Fruit fly (Drosophila melanogaster) whole organism, embryonic: ENCODE results near the gene CG14657.
A peak's percentile ranks its signal among the peaks of the same experiment; 100 is the strongest.

Experiments
- Abd-B ChIP-seq: fragments of 200-800 bp; sonication (Bioruptor generic); optimal IDR thresholded peaks from 2 replicates; lab custom pipeline; 2018; ENCODE audit warnings: missing biosample characterization, mild to moderate bottlenecking, missing genetic modification characterization, moderate library complexity
- Awh ChIP-seq: fragments of 200-800 bp; sonication (Bioruptor generic); IDR thresholded peaks from 2 replicates; pipeline ENCODE4, ENCODE4 v1.3.6; 2022; ENCODE audit warnings: missing biosample characterization, missing genetic modification characterization
- Bteb2 ChIP-seq: fragments of 200-800 bp; sonication (Bioruptor generic); optimal IDR thresholded peaks from 2 replicates; lab custom pipeline; 2016; ENCODE audit warnings: missing biosample characterization, missing genetic modification characterization
- CG1233 ChIP-seq: fragments of 200-800 bp; sonication (Bioruptor generic); optimal IDR thresholded peaks from 4 replicates; lab custom pipeline; 2018; ENCODE audit warnings: missing biosample characterization, mild to moderate bottlenecking, missing genetic modification characterization
- CG13123 ChIP-seq: fragments of 200-800 bp; sonication (Bioruptor generic); optimal IDR thresholded peaks from 2 replicates; lab custom pipeline; 2016; ENCODE audit warnings: missing biosample characterization, missing genetic modification characterization
- CG13424 ChIP-seq: fragments of 200-800 bp; sonication (Bioruptor generic); optimal IDR thresholded peaks from 2 replicates; lab custom pipeline; 2019; ENCODE audit warnings: missing biosample characterization, mild to moderate bottlenecking, missing genetic modification characterization, moderate library complexity
- CG15011 ChIP-seq: fragments of 200-800 bp; sonication (Bioruptor generic); optimal IDR thresholded peaks from 3 replicates; lab custom pipeline; 2018; ENCODE audit warnings: missing biosample characterization, mild to moderate bottlenecking, missing genetic modification characterization
- CG1603 ChIP-seq: fragments of 200-800 bp; sonication (Bioruptor generic); optimal IDR thresholded peaks from 2 replicates; lab custom pipeline; 2019; ENCODE audit warnings: missing biosample characterization, mild to moderate bottlenecking, missing genetic modification characterization, moderate library complexity
- CG16813 ChIP-seq: fragments of 200-800 bp; sonication (Bioruptor generic); IDR thresholded peaks from 3 replicates; pipeline ENCODE4 v1.3.6; 2022; ENCODE audit warnings: missing biosample characterization, missing genetic modification characterization; ENCODE audit not compliant: partially characterized antibody
- CG17385 ChIP-seq: fragments of 200-800 bp; sonication (Bioruptor generic); optimal IDR thresholded peaks from 3 replicates; lab custom pipeline; 2018; ENCODE audit warnings: missing biosample characterization, mild to moderate bottlenecking, missing genetic modification characterization
- CG1792 ChIP-seq: fragments of 200-800 bp; sonication (Bioruptor generic); optimal IDR thresholded peaks from 2 replicates; lab custom pipeline; 2016; ENCODE audit warnings: missing biosample characterization, missing genetic modification characterization
- CG2712 ChIP-seq: fragments of 200-800 bp; optimal IDR thresholded peaks from 3 replicates; lab custom pipeline; 2019; ENCODE audit warnings: missing biosample characterization, mild to moderate bottlenecking, missing genetic modification characterization, moderate library complexity
- CG34224 ChIP-seq: fragments of 200-800 bp; sonication (Bioruptor generic); IDR thresholded peaks from 3 replicates; pipeline ENCODE4 v1.3.6; 2022; ENCODE audit warnings: missing biosample characterization, missing genetic modification characterization; ENCODE audit not compliant: partially characterized antibody
- CG3995 ChIP-seq: fragments of 200-800 bp; sonication (Bioruptor generic); optimal IDR thresholded peaks from 3 replicates; lab custom pipeline; 2016; ENCODE audit warnings: missing biosample characterization, missing genetic modification characterization
- CG4854 ChIP-seq: fragments of 200-800 bp; sonication (Bioruptor generic); optimal IDR thresholded peaks from 2 replicates; lab custom pipeline; 2016; ENCODE audit warnings: missing biosample characterization, missing genetic modification characterization, inconsistent platforms
- CG7786 ChIP-seq: fragments of 200-800 bp; sonication (Bioruptor generic); optimal IDR thresholded peaks from 2 replicates; lab custom pipeline; 2016; ENCODE audit warnings: missing biosample characterization, missing genetic modification characterization
- CG7839 ChIP-seq: fragments of 200-800 bp; sonication (Bioruptor generic); optimal IDR thresholded peaks from 3 replicates; lab custom pipeline; 2018; ENCODE audit warnings: missing biosample characterization, mild to moderate bottlenecking, missing genetic modification characterization, moderate library complexity
- CG7928 ChIP-seq: fragments of 200-800 bp; sonication (Bioruptor generic); optimal IDR thresholded peaks from 2 replicates; lab custom pipeline; 2017; ENCODE audit warnings: missing biosample characterization, mild to moderate bottlenecking, missing genetic modification characterization
- CG9609 ChIP-seq: fragments of 200-800 bp; sonication (Bioruptor generic); optimal IDR thresholded peaks from 3 replicates; lab custom pipeline; 2016; ENCODE audit warnings: missing biosample characterization, missing genetic modification characterization
- CG9727 ChIP-seq: fragments of 200-800 bp; sonication (Bioruptor generic); optimal IDR thresholded peaks from 3 replicates; lab custom pipeline; 2017; ENCODE audit warnings: missing biosample characterization, mild to moderate bottlenecking, missing genetic modification characterization
- CG9876 ChIP-seq: fragments of 200-800 bp; sonication (Bioruptor generic); optimal IDR thresholded peaks from 2 replicates; lab custom pipeline; 2016; ENCODE audit warnings: missing biosample characterization, missing genetic modification characterization
- CrebB ChIP-seq: fragments of 200-800 bp; sonication (Bioruptor generic); optimal IDR thresholded peaks from 3 replicates; lab custom pipeline; 2018; ENCODE audit warnings: missing biosample characterization, mild to moderate bottlenecking, missing genetic modification characterization
- HmgD ChIP-seq: fragments of 200-800 bp; sonication (Bioruptor generic); optimal IDR thresholded peaks from 3 replicates; lab custom pipeline; 2016; ENCODE audit warnings: missing biosample characterization, missing genetic modification characterization
- Mes4 ChIP-seq: fragments of 200-800 bp; sonication (Bioruptor generic); optimal IDR thresholded peaks from 2 replicates; lab custom pipeline; 2016; ENCODE audit warnings: missing biosample characterization, missing genetic modification characterization
- Nf-YB ChIP-seq: fragments of 200-800 bp; sonication (Bioruptor generic); optimal IDR thresholded peaks from 3 replicates; lab custom pipeline; 2019; ENCODE audit warnings: missing biosample characterization, mild to moderate bottlenecking, missing genetic modification characterization, moderate library complexity
- Oaz ChIP-seq: fragments of 200-800 bp; sonication (Bioruptor generic); IDR thresholded peaks from 2 replicates; pipeline ENCODE4 v1.3.6; 2022; ENCODE audit warnings: missing biosample characterization, missing genetic modification characterization
- Opbp ChIP-seq: fragments of 200-800 bp; sonication (Bioruptor generic); IDR thresholded peaks from 3 replicates; pipeline ENCODE4 v1.3.6; 2022; ENCODE audit warnings: missing biosample characterization, missing genetic modification characterization; ENCODE audit not compliant: partially characterized antibody
- PHDP ChIP-seq: fragments of 200-800 bp; sonication (Bioruptor generic); optimal IDR thresholded peaks from 3 replicates; lab custom pipeline; 2018; ENCODE audit warnings: missing biosample characterization, mild to moderate bottlenecking, missing genetic modification characterization, moderate library complexity
- Ptx1 ChIP-seq: fragments of 200-800 bp; sonication (Bioruptor generic); IDR thresholded peaks from 2 replicates; pipeline ENCODE4 v1.3.6; 2022; ENCODE audit warnings: missing biosample characterization, missing genetic modification characterization
- Scr ChIP-seq: fragments of 200-800 bp; sonication (Bioruptor generic); IDR thresholded peaks from 2 replicates; pipeline ENCODE4 v1.3.6; 2022; ENCODE audit warnings: missing biosample characterization, missing genetic modification characterization; ENCODE audit not compliant: partially characterized antibody
- YL-1 ChIP-seq: fragments of 200-800 bp; sonication (Bioruptor generic); optimal IDR thresholded peaks from 3 replicates; lab custom pipeline; 2017; ENCODE audit warnings: missing biosample characterization, mild to moderate bottlenecking, missing genetic modification characterization
- cwo ChIP-seq: fragments of 200-800 bp; sonication (Bioruptor generic); optimal IDR thresholded peaks from 3 replicates; lab custom pipeline; 2017; ENCODE audit warnings: missing biosample characterization, missing genetic modification characterization, mild to moderate bottlenecking, moderate library complexity, missing genetic modification reagents
- dati ChIP-seq: fragments of 200-800 bp; sonication (Bioruptor generic); IDR thresholded peaks from 2 replicates; pipeline ENCODE4 v1.3.6; 2022; ENCODE audit warnings: missing biosample characterization, missing genetic modification characterization
- ems ChIP-seq: fragments of 200-800 bp; sonication (Bioruptor generic); optimal IDR thresholded peaks from 3 replicates; lab custom pipeline; 2016; ENCODE audit warnings: missing biosample characterization, missing genetic modification characterization
- ftz-f1 ChIP-seq: fragments of 200-800 bp; sonication (Bioruptor generic); optimal IDR thresholded peaks from 2 replicates; lab custom pipeline; 2016; ENCODE audit warnings: missing biosample characterization, missing genetic modification characterization
- gsb ChIP-seq: fragments of 200-800 bp; sonication (Bioruptor generic); IDR thresholded peaks from 2 replicates; pipeline ENCODE4 v1.3.6; 2022; ENCODE audit warnings: missing biosample characterization, missing genetic modification characterization
- lilli ChIP-seq: fragments of 200-800 bp; sonication (Bioruptor generic); optimal IDR thresholded peaks from 3 replicates; lab custom pipeline; 2016; ENCODE audit warnings: missing biosample characterization, missing genetic modification characterization
- lola ChIP-seq, 3 experiments: fragments of >200 bp in 2 of 3; fragments of 200-800 bp in 1 of 3; sonication (Bioruptor generic) in 1 of 3; optimal IDR thresholded peaks; 2 replicates each; lab custom pipeline; 2017 to 2019; ENCODE audit warnings: missing biosample characterization in 3 of 3, missing genetic modification characterization in 3 of 3, mild to moderate bottlenecking in 1 of 3, moderate library complexity in 1 of 3
- maf-S ChIP-seq: fragments of 200-800 bp; sonication (Bioruptor generic); optimal IDR thresholded peaks from 2 replicates; lab custom pipeline; 2016; ENCODE audit warnings: missing biosample characterization, missing genetic modification characterization
- mam ChIP-seq: fragments of 200-800 bp; sonication (Bioruptor generic); optimal IDR thresholded peaks from 3 replicates; lab custom pipeline; 2016; ENCODE audit warnings: missing biosample characterization, missing genetic modification characterization
- onecut ChIP-seq: fragments of 200-800 bp; sonication (Bioruptor generic); IDR thresholded peaks from 2 replicates; pipeline ENCODE4 v1.3.6; 2022; ENCODE audit warnings: missing biosample characterization, missing genetic modification characterization
- peb ChIP-seq: fragments of 200-800 bp; sonication (Bioruptor generic); IDR thresholded peaks from 2 replicates; pipeline ENCODE4 v1.3.6; 2022; ENCODE audit warnings: missing biosample characterization, missing genetic modification characterization
- rib ChIP-seq: fragments of 200-800 bp; sonication (Bioruptor generic); IDR thresholded peaks from 2 replicates; pipeline ENCODE4 v1.3.6; 2022; ENCODE audit warnings: missing biosample characterization, missing genetic modification characterization
- schlank ChIP-seq: fragments of 200-800 bp; sonication (Bioruptor generic); optimal IDR thresholded peaks from 2 replicates; lab custom pipeline; 2018; ENCODE audit warnings: missing biosample characterization, mild to moderate bottlenecking, missing genetic modification characterization
- shn ChIP-seq: fragments of 200-800 bp; sonication (Bioruptor generic); optimal IDR thresholded peaks from 3 replicates; lab custom pipeline; 2016; ENCODE audit warnings: missing biosample characterization, missing genetic modification characterization
- sima ChIP-seq: fragments of 200-800 bp; sonication (Bioruptor generic); optimal IDR thresholded peaks from 2 replicates; lab custom pipeline; 2016; ENCODE audit warnings: missing biosample characterization, missing genetic modification characterization
- sob ChIP-seq: fragments of 200-800 bp; sonication (Bioruptor generic); IDR thresholded peaks from 2 replicates; pipeline ENCODE4 v1.3.6; 2022; ENCODE audit warnings: missing biosample characterization, missing genetic modification characterization
- tio ChIP-seq: fragments of 200-800 bp; sonication (Bioruptor generic); optimal IDR thresholded peaks from 2 replicates; lab custom pipeline; 2017; ENCODE audit warnings: missing biosample characterization, missing genetic modification characterization, inconsistent platforms
- trh ChIP-seq: fragments of 200-800 bp; sonication (Bioruptor generic); optimal IDR thresholded peaks from 2 replicates; lab custom pipeline; 2016; ENCODE audit warnings: missing biosample characterization, missing genetic modification characterization
- unpg ChIP-seq: fragments of 200-800 bp; sonication (Bioruptor generic); optimal IDR thresholded peaks from 3 replicates; lab custom pipeline; 2018; ENCODE audit warnings: missing biosample characterization, mild to moderate bottlenecking, missing genetic modification characterization, moderate library complexity
- zen2 ChIP-seq: fragments of 200-800 bp; sonication (Bioruptor generic); IDR thresholded peaks from 3 replicates; pipeline ENCODE4 v1.3.6; 2022; ENCODE audit warnings: missing biosample characterization, missing genetic modification characterization; ENCODE audit not compliant: partially characterized antibody

The CG14657 gene

dm6 chr3R:4846787-4847186 is 25.6 kb upstream of the CG14657 start:
- TF ChIP-seq gsb (GFP tag; lab: Robert Waterston, UW) (no peak), Awh (GFP tag; lab: Robert Waterston, UW) (0 out of 2 replicates have a peak, but pooled peaks have one; percentile 4), mam (GFP tag; lab: Kevin White, UChicago) (no peak), CG16813 (GFP tag; lab: Robert Waterston, UW) (no peak), zen2 (GFP tag; lab: Robert Waterston, UW) (no peak), CG3995 (GFP tag; lab: Kevin White, UChicago) (no peak), cwo (GFP tag; lab: Kevin White, UChicago) (no peak), unpg (no peak), peb (GFP tag; lab: Robert Waterston, UW) (peak; percentile 47; the same call in 1 of the 2 replicates), CG9727 (peak; percentile 58), Mes4 (GFP tag; lab: Kevin White, UChicago) (no peak), HmgD (GFP tag; lab: Kevin White, UChicago) (no peak), onecut (GFP tag; lab: Robert Waterston, UW) (peak; percentile 36; the same call in 1 of the 2 replicates), PHDP (tag; lab: Kevin White, UChicago) (no peak), Opbp (GFP tag; lab: Robert Waterston, UW) (no peak), CG7928 (GFP tag; lab: Kevin White, UChicago) (no peak), lola (GFP tag; optimal IDR thresholded peaks at IDR 0.05; lab: Kevin White, UChicago) (peak in 1 of 3 experiments; percentile 81), CG4854 (GFP tag; lab: Kevin White, UChicago) (no peak), CG1603 (tag; lab: Kevin White, UChicago) (peak; percentile 84), Bteb2 (GFP tag; lab: Kevin White, UChicago) (no peak), CG7839 (tag; lab: Kevin White, UChicago) (no peak), lilli (GFP tag; lab: Kevin White, UChicago) (peak; percentile 23), CG1233 (GFP tag; lab: Kevin White, UChicago) (no peak), dati (GFP tag; lab: Robert Waterston, UW) (no peak), maf-S (GFP tag; lab: Kevin White, UChicago) (no peak), CG9876 (GFP tag; lab: Kevin White, UChicago) (no peak), YL-1 (GFP tag; lab: Kevin White, UChicago) (no peak), CG17385 (GFP tag; lab: Kevin White, UChicago) (peak; percentile 8), CG13424 (tag; lab: Kevin White, UChicago) (peak; percentile 41), shn (GFP tag; lab: Kevin White, UChicago) (no peak), Scr (GFP tag; lab: Robert Waterston, UW) (no peak), CG2712 (tag; lab: Kevin White, UChicago) (peak; percentile 77), ftz-f1 (no peak), CG9609 (GFP tag; lab: Kevin White, UChicago) (no peak), CG7786 (GFP tag; lab: Kevin White, UChicago) (peak; percentile 10), Abd-B (GFP tag; lab: Kevin White, UChicago) (peak; percentile 82), rib (GFP tag; lab: Robert Waterston, UW) (no peak), ems (GFP tag; lab: Kevin White, UChicago) (peak; percentile 8), CG15011 (GFP tag; lab: Kevin White, UChicago) (no peak), CG1792 (no peak), CG34224 (GFP tag; lab: Robert Waterston, UW) (no peak), CG13123 (GFP tag; lab: Kevin White, UChicago) (no peak), sob (GFP tag; lab: Robert Waterston, UW) (no peak), tio (GFP tag; lab: Kevin White, UChicago) (no peak), sima (GFP tag; lab: Kevin White, UChicago) (no peak), trh (GFP tag; lab: Kevin White, UChicago) (no peak), schlank (tag; lab: Kevin White, UChicago) (no peak), Nf-YB (no peak), CrebB (tag; lab: Kevin White, UChicago) (no peak), Oaz (GFP tag; lab: Robert Waterston, UW) (0 out of 2 replicates have a peak, but pooled peaks have one; percentile 25), Ptx1 (GFP tag; lab: Robert Waterston, UW) (peak; percentile 48)
